Worm (Caenorhabditis elegans): ENCODE measurements around the gene C55C3.1.

The C55C3.1 gene

DNA sequence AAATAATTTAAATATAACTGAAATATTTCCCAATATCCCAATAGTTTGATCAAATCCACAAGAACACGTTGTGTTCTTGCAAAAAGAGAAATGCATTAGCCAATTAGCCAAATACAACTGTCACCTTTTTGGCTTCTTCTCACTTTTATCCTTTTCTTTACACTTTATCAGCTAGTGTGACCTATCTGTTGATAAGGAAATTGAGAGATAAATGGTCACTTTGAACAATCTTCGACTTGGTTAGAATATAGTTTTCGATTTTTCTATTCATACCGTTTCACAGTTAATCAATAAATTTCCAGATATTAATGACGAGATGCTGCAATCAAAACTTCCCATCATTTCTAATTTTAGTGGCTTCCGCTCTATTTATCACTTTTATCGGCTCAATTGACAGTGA is at the start of gene C55C3.1:
C55C3.1 (plus strand) TSS at position 301 of the 400 bp plus-strand sequence.
- no peak for TF ChIP-seq hnd-1 (tag; optimal IDR thresholded peaks at IDR 0.05)
- TF ChIP-seq scrt-1 (GFP tag; IDR thresholded peaks at IDR 0.05): no peak
- TF ChIP-seq ama-1 (optimal IDR thresholded peaks at IDR 0.05): no peak
- TF ChIP-seq ceh-13 (GFP tag; optimal IDR thresholded peaks at IDR 0.05): no peak
- no peak for TF ChIP-seq hmg-4 (GFP tag; optimal IDR thresholded peaks at IDR 0.05)
- TF ChIP-seq ets-7 (tag; optimal IDR thresholded peaks at IDR 0.05): no peak
- TF ChIP-seq ceh-36 (tag; optimal IDR thresholded peaks at IDR 0.05): no peak
- no peak for TF ChIP-seq pes-1 (GFP tag; IDR thresholded peaks at IDR 0.05)
- TF ChIP-seq B0310.2 (tag; optimal IDR thresholded peaks at IDR 0.05): no peak
- TF ChIP-seq flt-1 (GFP tag; IDR thresholded peaks at IDR 0.05): no peak
- TF ChIP-seq sea-1 (GFP tag; conservative IDR thresholded peaks at IDR 0.05): no peak

DNA sequence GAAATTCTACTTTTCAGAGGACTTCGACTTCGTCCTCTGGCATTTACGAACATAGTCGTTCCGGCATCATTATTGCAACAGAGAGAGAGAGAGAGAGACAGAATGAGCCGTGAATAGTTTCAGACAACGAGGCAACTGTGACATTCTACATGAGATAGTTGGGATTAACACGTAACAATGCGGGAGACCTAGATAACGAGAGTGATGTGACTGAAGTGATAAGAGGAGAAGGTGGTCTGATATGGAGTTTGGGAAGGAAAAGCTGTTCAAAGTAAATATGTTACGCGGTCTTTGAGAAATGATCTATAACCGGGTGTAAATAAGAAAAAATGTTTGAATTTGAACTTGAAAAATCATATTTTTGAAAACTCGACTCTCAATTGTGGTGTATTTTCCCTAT is 49.4 kb upstream of the C55C3.1 start:
- TF ChIP-seq hmbx-1 (tag; optimal IDR thresholded peaks at IDR 0.05) (no peak), hnd-1 (tag; optimal IDR thresholded peaks at IDR 0.05) (no peak), flt-1 (GFP tag; IDR thresholded peaks at IDR 0.05) (no peak), sea-1 (GFP tag; conservative IDR thresholded peaks at IDR 0.05) (no peak), F13C5.2 (tag; optimal IDR thresholded peaks at IDR 0.05) (no peak), tra-4 (tag; optimal IDR thresholded peaks at IDR 0.05) (no peak), B0310.2 (tag; optimal IDR thresholded peaks at IDR 0.05) (no peak), ceh-13 (GFP tag; optimal IDR thresholded peaks at IDR 0.05) (no peak), ceh-36 (tag; optimal IDR thresholded peaks at IDR 0.05) (no peak), aly-1 (tag; optimal IDR thresholded peaks at IDR 0.05) (no peak), pes-1 (GFP tag; IDR thresholded peaks at IDR 0.05) (no peak), hmg-4 (GFP tag; optimal IDR thresholded peaks at IDR 0.05) (no peak), tbx-11 (GFP tag; IDR thresholded peaks at IDR 0.05) (no peak), ets-7 (tag; optimal IDR thresholded peaks at IDR 0.05) (no peak), tbx-37 (GFP tag; conservative IDR thresholded peaks at IDR 0.05) (no peak), ama-1 (optimal IDR thresholded peaks at IDR 0.05) (no peak)

DNA sequence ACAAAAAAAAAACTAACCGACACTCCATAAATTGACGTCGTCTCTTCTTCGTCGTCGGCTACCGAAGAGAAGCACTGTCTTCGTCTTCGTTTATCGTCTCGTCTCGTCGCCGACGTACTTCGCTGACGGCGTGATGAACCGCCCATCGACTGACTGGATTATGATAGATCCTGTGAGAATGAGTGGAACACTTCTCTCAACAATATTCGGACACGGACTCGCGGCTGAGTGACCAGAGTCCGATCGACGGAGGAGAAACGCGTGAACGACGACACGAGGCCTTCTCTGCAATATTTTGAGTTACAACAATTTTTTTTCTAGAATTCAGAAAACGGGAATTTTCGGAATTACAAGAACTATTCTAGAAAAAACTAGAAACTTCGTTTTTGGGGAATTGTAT is 48.7 kb upstream of the C55C3.1 start, which contains the start of gene skn-1:
skn-1 (minus strand) TSS at position 146 of the 400 bp plus-strand sequence.
- TF ChIP-seq tbx-11 (GFP tag; IDR thresholded peaks at IDR 0.05) (no peak), ama-1 (optimal IDR thresholded peaks at IDR 0.05) (no peak), ceh-13 (GFP tag; optimal IDR thresholded peaks at IDR 0.05) (no peak), sea-1 (GFP tag; conservative IDR thresholded peaks at IDR 0.05) (no peak), hmg-4 (GFP tag; optimal IDR thresholded peaks at IDR 0.05) (no peak), ceh-36 (tag; optimal IDR thresholded peaks at IDR 0.05) (no peak), hmbx-1 (tag; optimal IDR thresholded peaks at IDR 0.05) (no peak), B0310.2 (tag; optimal IDR thresholded peaks at IDR 0.05) (no peak)

DNA sequence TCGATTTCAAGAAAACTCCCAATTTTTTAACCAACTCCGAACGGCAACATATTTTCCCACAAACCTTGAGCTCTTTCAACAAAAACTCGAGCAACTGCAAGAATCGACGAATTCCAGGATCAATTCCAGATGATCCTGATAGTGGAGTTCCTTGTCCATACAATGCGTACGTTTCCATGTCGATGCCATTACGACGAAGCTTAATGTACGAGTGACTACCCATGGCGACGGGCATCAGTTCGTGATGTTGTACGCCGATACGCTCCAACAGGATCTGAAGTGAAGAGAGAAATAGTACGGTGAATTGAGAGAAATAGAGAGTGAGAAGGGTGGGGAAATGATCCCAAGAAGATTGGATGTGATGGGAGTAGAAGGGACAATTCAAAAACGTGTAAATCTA is 46.8 kb upstream of the C55C3.1 start:
- no peak for TF ChIP-seq sea-1 (GFP tag; conservative IDR thresholded peaks at IDR 0.05)
- TF ChIP-seq ceh-36 (tag; optimal IDR thresholded peaks at IDR 0.05): no peak
- no peak for TF ChIP-seq hnd-1 (tag; optimal IDR thresholded peaks at IDR 0.05)
- TF ChIP-seq ama-1 (optimal IDR thresholded peaks at IDR 0.05): no peak
- no peak for TF ChIP-seq aly-1 (tag; optimal IDR thresholded peaks at IDR 0.05)
- TF ChIP-seq hmbx-1 (tag; optimal IDR thresholded peaks at IDR 0.05): no peak
- no peak for TF ChIP-seq ceh-13 (GFP tag; optimal IDR thresholded peaks at IDR 0.05)
- TF ChIP-seq scrt-1 (GFP tag; IDR thresholded peaks at IDR 0.05): no peak
- no peak for TF ChIP-seq tbx-11 (GFP tag; IDR thresholded peaks at IDR 0.05)
- no peak for TF ChIP-seq F13C5.2 (tag; optimal IDR thresholded peaks at IDR 0.05)
- no peak for TF ChIP-seq hmg-4 (GFP tag; optimal IDR thresholded peaks at IDR 0.05)
- TF ChIP-seq tra-4 (tag; optimal IDR thresholded peaks at IDR 0.05): no peak
- TF ChIP-seq flt-1 (GFP tag; IDR thresholded peaks at IDR 0.05): no peak
- no peak for TF ChIP-seq pes-1 (GFP tag; IDR thresholded peaks at IDR 0.05)
- TF ChIP-seq ets-7 (tag; optimal IDR thresholded peaks at IDR 0.05): no peak
- no peak for TF ChIP-seq B0310.2 (tag; optimal IDR thresholded peaks at IDR 0.05)
- no peak for TF ChIP-seq tbx-37 (GFP tag; conservative IDR thresholded peaks at IDR 0.05)

DNA sequence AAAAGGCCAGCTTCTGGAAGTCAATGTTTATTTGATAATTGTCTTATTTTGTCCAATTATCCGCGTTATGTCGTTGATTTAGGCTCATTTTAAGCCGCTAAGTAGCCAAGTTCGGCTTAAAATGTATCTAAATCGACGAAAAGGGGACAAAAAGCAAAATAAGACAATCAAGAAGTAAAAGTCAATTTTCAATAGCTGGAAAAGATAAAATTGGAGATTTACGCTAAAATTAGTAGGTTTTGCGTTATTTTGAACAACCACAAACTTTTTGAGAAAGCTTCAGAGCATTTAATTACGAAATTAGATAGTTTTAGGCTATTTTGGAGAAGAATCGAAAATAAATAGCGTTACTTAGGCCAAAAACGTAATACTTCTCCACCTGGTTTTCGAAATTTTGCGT is 46.0 kb upstream of the C55C3.1 start:
- TF ChIP-seq ceh-36 (tag; optimal IDR thresholded peaks at IDR 0.05) (no peak), sea-1 (GFP tag; conservative IDR thresholded peaks at IDR 0.05) (no peak), hmg-4 (GFP tag; optimal IDR thresholded peaks at IDR 0.05) (no peak), scrt-1 (GFP tag; IDR thresholded peaks at IDR 0.05) (no peak), ets-7 (tag; optimal IDR thresholded peaks at IDR 0.05) (no peak), ama-1 (optimal IDR thresholded peaks at IDR 0.05) (no peak), flt-1 (GFP tag; IDR thresholded peaks at IDR 0.05) (no peak), hmbx-1 (tag; optimal IDR thresholded peaks at IDR 0.05) (no peak), pes-1 (GFP tag; IDR thresholded peaks at IDR 0.05) (no peak), tbx-37 (GFP tag; conservative IDR thresholded peaks at IDR 0.05) (no peak)

DNA sequence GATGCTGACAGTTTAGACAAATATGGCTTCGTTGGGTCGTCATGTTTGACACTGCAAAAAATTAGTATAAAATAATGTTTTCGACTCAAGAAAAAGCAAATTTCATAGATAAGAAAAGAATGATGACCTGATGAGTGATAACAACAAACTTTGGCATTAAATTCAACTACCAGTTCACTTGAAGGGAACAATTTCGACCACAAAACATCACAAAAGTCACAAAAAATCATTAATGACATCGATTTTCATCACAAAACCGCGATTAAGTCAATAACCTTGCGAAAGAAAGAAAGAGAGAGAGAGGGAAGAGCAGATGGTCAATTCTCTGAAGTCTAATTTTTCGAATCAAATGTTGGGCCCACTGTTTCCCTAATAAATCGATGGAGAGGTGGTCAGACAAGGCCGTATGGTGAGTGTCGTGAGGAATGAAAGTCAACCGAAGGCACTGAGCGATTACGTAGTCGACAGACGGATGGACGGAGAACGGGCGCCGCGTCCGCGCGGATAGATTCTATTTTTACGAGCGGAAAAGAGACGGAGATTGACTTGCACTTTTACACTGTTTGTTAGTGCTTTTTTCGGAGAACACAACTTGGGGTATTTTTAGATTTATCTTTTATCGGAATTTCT is 44.4 kb upstream of the C55C3.1 start, which contains the start of gene bec-1:
bec-1 (minus strand) TSS at position 51 of the 630 bp plus-strand sequence.
- TF ChIP-seq ceh-36 (tag; optimal IDR thresholded peaks at IDR 0.05) (no peak), ama-1 (optimal IDR thresholded peaks at IDR 0.05) (no peak), ets-7 (tag; optimal IDR thresholded peaks at IDR 0.05) (no peak), hnd-1 (tag; optimal IDR thresholded peaks at IDR 0.05) (no peak), tbx-37 (GFP tag; conservative IDR thresholded peaks at IDR 0.05) (no peak), scrt-1 (GFP tag; IDR thresholded peaks at IDR 0.05) (no peak), aly-1 (tag; optimal IDR thresholded peaks at IDR 0.05) (no peak), B0310.2 (tag; optimal IDR thresholded peaks at IDR 0.05) (no peak), hmbx-1 (tag; optimal IDR thresholded peaks at IDR 0.05) (no peak), F13C5.2 (tag; optimal IDR thresholded peaks at IDR 0.05) (no peak)

DNA sequence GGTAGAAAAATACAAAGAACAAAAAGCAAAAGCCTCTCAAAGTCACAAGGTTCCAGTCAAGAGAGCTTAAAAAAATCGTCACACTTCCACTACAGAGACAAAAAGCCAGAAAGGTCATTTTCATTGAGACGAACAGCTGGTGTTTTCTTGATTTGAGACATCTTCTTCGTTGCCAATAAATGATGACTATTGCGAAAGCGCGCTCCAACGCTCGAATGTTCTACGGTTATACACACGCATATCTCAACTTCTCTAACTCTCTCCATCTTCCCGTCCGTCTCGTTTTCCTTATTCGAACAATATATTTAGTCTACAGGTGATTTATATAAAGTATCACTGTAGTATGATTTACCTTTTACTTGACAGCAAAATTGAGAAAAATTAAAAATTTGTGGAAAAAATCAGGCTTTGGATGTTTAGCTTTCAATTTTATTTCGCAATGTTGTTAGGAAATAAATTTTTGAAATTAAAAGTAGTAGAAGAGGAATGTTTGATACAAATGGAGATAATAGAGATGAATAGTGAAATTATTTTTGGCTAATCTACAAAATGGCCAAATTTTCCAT is 43.5 kb upstream of the C55C3.1 start:
- TF ChIP-seq tra-4 (tag; optimal IDR thresholded peaks at IDR 0.05): no peak
- no peak for TF ChIP-seq ceh-13 (GFP tag; optimal IDR thresholded peaks at IDR 0.05)
- TF ChIP-seq ceh-36 (tag; optimal IDR thresholded peaks at IDR 0.05): no peak
- TF ChIP-seq hmbx-1 (tag; optimal IDR thresholded peaks at IDR 0.05): no peak
- TF ChIP-seq flt-1 (GFP tag; IDR thresholded peaks at IDR 0.05): no peak
- TF ChIP-seq aly-1 (tag; optimal IDR thresholded peaks at IDR 0.05): no peak
- TF ChIP-seq scrt-1 (GFP tag; IDR thresholded peaks at IDR 0.05): no peak
- no peak for TF ChIP-seq hmg-4 (GFP tag; optimal IDR thresholded peaks at IDR 0.05)
- TF ChIP-seq ets-7 (tag; optimal IDR thresholded peaks at IDR 0.05): no peak
- no peak for TF ChIP-seq sea-1 (GFP tag; conservative IDR thresholded peaks at IDR 0.05)
- TF ChIP-seq F13C5.2 (tag; optimal IDR thresholded peaks at IDR 0.05): no peak
- TF ChIP-seq hnd-1 (tag; optimal IDR thresholded peaks at IDR 0.05): no peak
